Fruit fly (Drosophila melanogaster): Measurements from ENCODE around the gene CG15347.

- TF ChIP-seq psq (optimal IDR thresholded peaks at IDR 0.05) (no peak), pan (optimal IDR thresholded peaks at IDR 0.05) (no peak), usp (GFP tag; optimal IDR thresholded peaks at IDR 0.05) (no peak), Dll (optimal IDR thresholded peaks at IDR 0.05) (peak; percentile 40), CG8478 (optimal IDR thresholded peaks at IDR 0.05) (no peak), EcR (GFP tag; optimal IDR thresholded peaks at IDR 0.05) (no peak)
Measured at dm6 chrX:8409793-8410192, 50.9 kb downstream of the CG15347 start.
